Worm (Caenorhabditis elegans) whole organism, late embryonic: Measurements from ENCODE around the gene dpy-13.

Source experiments
- fkh-6 ChIP-seq: sonication (generic microtip); optimal IDR thresholded peaks from 2 replicates; lab custom pipeline; 2016; ENCODE audit warnings: missing genetic modification characterization, missing compliant biosample characterization
- hlh-30 ChIP-seq: sonication (generic microtip); optimal IDR thresholded peaks from 2 replicates; lab custom pipeline; 2017; ENCODE audit warnings: antibody characterized with exemption, missing genetic modification characterization, missing compliant biosample characterization; ENCODE audit not compliant: insufficient read depth

DNA sequence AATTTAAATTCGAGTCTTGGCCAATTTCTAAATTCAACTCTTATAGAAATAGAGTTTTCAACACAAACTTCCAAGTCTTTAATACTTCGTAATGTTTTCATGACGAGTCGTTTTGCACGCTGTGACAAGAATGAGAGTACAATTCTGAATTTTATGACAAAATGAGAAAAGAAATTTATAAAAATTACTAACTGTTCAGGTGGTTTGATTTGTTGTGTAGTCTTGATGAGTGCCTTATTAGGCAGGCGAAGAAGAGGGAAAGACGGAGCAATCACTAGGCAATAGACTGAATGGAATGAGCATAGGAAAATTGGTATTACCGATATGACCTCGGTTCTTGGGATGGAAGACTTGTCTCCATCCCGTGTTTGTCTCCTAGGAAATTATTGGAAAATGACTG, 15.4 kb upstream of the dpy-13 start, which contains the start of gene F30B5.11:
- TF ChIP-seq fkh-6 (tag; lab: Kevin White, UChicago) (no peak), hlh-30 (tag; lab: Kevin White, UChicago) (no peak)
